Fruit fly (Drosophila melanogaster) whole organism, embryonic: ENCODE results near the gene CG34284.
A peak's percentile ranks its signal among the peaks of the same experiment; 100 is the strongest.

Experiments used
- Adf1 ChIP-seq: fragments of 200-800 bp; sonication (Bioruptor generic); IDR thresholded peaks from 2 replicates; pipeline ENCODE4 v1.3.6; 2022; ENCODE audit warnings: missing biosample characterization, missing genetic modification characterization
- Atf3 ChIP-seq: fragments of 200-800 bp; sonication (Bioruptor generic); optimal IDR thresholded peaks from 3 replicates; lab custom pipeline; 2016; ENCODE audit warnings: missing biosample characterization, missing genetic modification characterization
- Bteb2 ChIP-seq: fragments of 200-800 bp; sonication (Bioruptor generic); optimal IDR thresholded peaks from 2 replicates; lab custom pipeline; 2016; ENCODE audit warnings: missing biosample characterization, missing genetic modification characterization
- CG10274 ChIP-seq: fragments of 200-800 bp; sonication (Bioruptor generic); optimal IDR thresholded peaks from 3 replicates; lab custom pipeline; 2017; ENCODE audit warnings: missing biosample characterization, mild to moderate bottlenecking, missing genetic modification characterization
- CG1233 ChIP-seq: fragments of 200-800 bp; sonication (Bioruptor generic); optimal IDR thresholded peaks from 4 replicates; lab custom pipeline; 2018; ENCODE audit warnings: missing biosample characterization, mild to moderate bottlenecking, missing genetic modification characterization
- CG12942 ChIP-seq: fragments of 200-800 bp; sonication (Bioruptor generic); optimal IDR thresholded peaks from 3 replicates; lab custom pipeline; 2016; ENCODE audit warnings: missing biosample characterization, missing genetic modification characterization
- CG13123 ChIP-seq: fragments of 200-800 bp; sonication (Bioruptor generic); optimal IDR thresholded peaks from 2 replicates; lab custom pipeline; 2016; ENCODE audit warnings: missing biosample characterization, missing genetic modification characterization
- CG15073 ChIP-seq: fragments of 200-800 bp; sonication (Bioruptor generic); optimal IDR thresholded peaks from 2 replicates; lab custom pipeline; 2016; ENCODE audit warnings: missing biosample characterization, missing genetic modification characterization
- CG15479 ChIP-seq: fragments of 200-800 bp; sonication (Bioruptor generic); optimal IDR thresholded peaks from 3 replicates; lab custom pipeline; 2019; ENCODE audit warnings: missing biosample characterization, mild to moderate bottlenecking, missing genetic modification characterization, moderate library complexity
- CG17359 ChIP-seq: fragments of 200-800 bp; sonication (Bioruptor generic); optimal IDR thresholded peaks from 3 replicates; lab custom pipeline; 2018; ENCODE audit warnings: missing biosample characterization, mild to moderate bottlenecking, missing genetic modification characterization, moderate library complexity
- CG17385 ChIP-seq: fragments of 200-800 bp; sonication (Bioruptor generic); optimal IDR thresholded peaks from 3 replicates; lab custom pipeline; 2018; ENCODE audit warnings: missing biosample characterization, mild to moderate bottlenecking, missing genetic modification characterization
- CG18619 ChIP-seq: fragments of 200-800 bp; sonication (Bioruptor generic); optimal IDR thresholded peaks from 3 replicates; lab custom pipeline; 2017; ENCODE audit warnings: missing biosample characterization, mild to moderate bottlenecking, missing genetic modification characterization
- CG2199 ChIP-seq: fragments of 200-800 bp; sonication (Bioruptor generic); IDR thresholded peaks from 3 replicates; pipeline ENCODE4 v1.3.6; 2022; ENCODE audit warnings: missing biosample characterization, missing genetic modification characterization
- CG30403 ChIP-seq: fragments of 200-800 bp; sonication (Bioruptor generic); optimal IDR thresholded peaks from 3 replicates; lab custom pipeline; 2016; ENCODE audit warnings: missing biosample characterization, missing genetic modification characterization
- CG30431 ChIP-seq: fragments of 200-800 bp; sonication (Bioruptor generic); optimal IDR thresholded peaks from 2 replicates; lab custom pipeline; 2017; ENCODE audit warnings: missing biosample characterization, missing genetic modification characterization
- CG3407 ChIP-seq: fragments of 200-800 bp; sonication (Bioruptor generic); optimal IDR thresholded peaks from 2 replicates; lab custom pipeline; 2018; ENCODE audit warnings: missing biosample characterization, mild to moderate bottlenecking, missing genetic modification characterization
- CG3995 ChIP-seq: fragments of 200-800 bp; sonication (Bioruptor generic); optimal IDR thresholded peaks from 3 replicates; lab custom pipeline; 2016; ENCODE audit warnings: missing biosample characterization, missing genetic modification characterization
- CG4820 ChIP-seq: fragments of 200-800 bp; sonication (Bioruptor generic); optimal IDR thresholded peaks from 3 replicates; lab custom pipeline; 2016; ENCODE audit warnings: missing biosample characterization, missing genetic modification characterization
- CG7556 ChIP-seq: fragments of 200-800 bp; sonication (Bioruptor generic); optimal IDR thresholded peaks from 2 replicates; lab custom pipeline; 2017; ENCODE audit warnings: missing biosample characterization, mild to moderate bottlenecking, missing genetic modification characterization
- CG9437 ChIP-seq: fragments of 200-800 bp; sonication (Bioruptor generic); optimal IDR thresholded peaks from 2 replicates; lab custom pipeline; 2018; ENCODE audit warnings: missing biosample characterization, mild to moderate bottlenecking, missing genetic modification characterization
- Dfd ChIP-seq, 2 experiments: fragments of >200 bp; optimal IDR thresholded peaks; 2 replicates each; lab custom pipeline; 2017; ENCODE audit warnings: missing biosample characterization in 2 of 2, missing genetic modification characterization in 2 of 2
- Dref ChIP-seq: fragments of 200-800 bp; sonication (Bioruptor generic); IDR thresholded peaks from 2 replicates; pipeline ENCODE4 v1.3.6; 2022; ENCODE audit warnings: missing biosample characterization, missing genetic modification characterization
- E2f2 ChIP-seq: fragments of 200-800 bp; sonication (Bioruptor generic); IDR thresholded peaks from 2 replicates; pipeline ENCODE4 v1.3.6; 2022; ENCODE audit warnings: missing biosample characterization, missing genetic modification characterization
- H15 ChIP-seq: fragments of 200-800 bp; sonication (Bioruptor generic); IDR thresholded peaks from 3 replicates; pipeline ENCODE4 v1.3.6; 2022; ENCODE audit warnings: missing biosample characterization, missing genetic modification characterization
- HLH3B ChIP-seq: fragments of 200-800 bp; sonication (Bioruptor generic); IDR thresholded peaks from 2 replicates; pipeline ENCODE4 v1.3.6; 2022; ENCODE audit warnings: missing biosample characterization, missing genetic modification characterization
- HmgD ChIP-seq: fragments of 200-800 bp; sonication (Bioruptor generic); optimal IDR thresholded peaks from 3 replicates; lab custom pipeline; 2016; ENCODE audit warnings: missing biosample characterization, missing genetic modification characterization
- Hsf ChIP-seq: fragments of 200-800 bp; sonication (Bioruptor generic); optimal IDR thresholded peaks from 3 replicates; lab custom pipeline; 2016; ENCODE audit warnings: missing biosample characterization, missing genetic modification characterization
- Myb ChIP-seq: fragments of 200-800 bp; sonication (Bioruptor generic); optimal IDR thresholded peaks from 2 replicates; lab custom pipeline; 2016; ENCODE audit warnings: missing biosample characterization, missing genetic modification characterization
- Nf-YC ChIP-seq: fragments of 200-800 bp; optimal IDR thresholded peaks from 3 replicates; lab custom pipeline; 2019; ENCODE audit warnings: missing biosample characterization, mild to moderate bottlenecking, missing genetic modification characterization, moderate library complexity
- Trl ChIP-seq, 3 experiments: fragments of >200 bp in 2 of 3; fragments of 200-800 bp in 1 of 3; sonication (Bioruptor generic) in 1 of 3; optimal IDR thresholded peaks; 2 replicates in 1 of 3; 3 replicates in 2 of 3; lab custom pipeline; 2016 to 2017; ENCODE audit warnings: missing biosample characterization in 1 of 3, missing genetic modification characterization in 1 of 3
- Xrp1 ChIP-seq: fragments of 200-800 bp; sonication (Bioruptor generic); IDR thresholded peaks from 2 replicates; pipeline ENCODE4 v1.3.6; 2022; ENCODE audit warnings: missing biosample characterization, missing genetic modification characterization
- cato ChIP-seq: fragments of 200-800 bp; sonication (Bioruptor generic); optimal IDR thresholded peaks from 2 replicates; lab custom pipeline; 2016; ENCODE audit warnings: missing biosample characterization, missing genetic modification characterization, borderline replicate concordance
- dm ChIP-seq: fragments of 200-800 bp; sonication (Bioruptor generic); optimal IDR thresholded peaks from 3 replicates; lab custom pipeline; 2016; ENCODE audit warnings: missing biosample characterization, missing genetic modification characterization
- dysf ChIP-seq: fragments of 200-800 bp; sonication (Bioruptor generic); IDR thresholded peaks from 3 replicates; pipeline ENCODE4 v1.3.6; 2022; ENCODE audit warnings: missing biosample characterization, missing genetic modification characterization
- eyg ChIP-seq: fragments of 200-800 bp; sonication (Bioruptor generic); optimal IDR thresholded peaks from 3 replicates; lab custom pipeline; 2016; ENCODE audit warnings: missing biosample characterization, missing genetic modification characterization
- fd3F ChIP-seq: fragments of 200-800 bp; sonication (Bioruptor generic); optimal IDR thresholded peaks from 2 replicates; lab custom pipeline; 2018; ENCODE audit warnings: missing biosample characterization, mild to moderate bottlenecking, missing genetic modification characterization, moderate library complexity
- h ChIP-seq: fragments of >200 bp; optimal IDR thresholded peaks from 2 replicates; lab custom pipeline; 2017
- ham ChIP-seq: fragments of 200-800 bp; sonication (Bioruptor generic); IDR thresholded peaks from 2 replicates; pipeline ENCODE4 v1.3.6; 2022; ENCODE audit warnings: missing biosample characterization, missing genetic modification characterization
- ind ChIP-seq: fragments of 200-800 bp; sonication (Bioruptor generic); optimal IDR thresholded peaks from 3 replicates; lab custom pipeline; 2016; ENCODE audit warnings: missing biosample characterization, missing genetic modification characterization
- inv ChIP-seq: fragments of 200-800 bp; sonication (Bioruptor generic); IDR thresholded peaks from 2 replicates; pipeline ENCODE4 v1.3.6; 2022; ENCODE audit warnings: missing biosample characterization, missing genetic modification characterization; ENCODE audit not compliant: partially characterized antibody
- kah ChIP-seq: fragments of 200-800 bp; sonication (Bioruptor generic); optimal IDR thresholded peaks from 2 replicates; lab custom pipeline; 2018; ENCODE audit warnings: missing biosample characterization, mild to moderate bottlenecking, missing genetic modification characterization
- pita ChIP-seq: fragments of 200-800 bp; sonication (Bioruptor generic); optimal IDR thresholded peaks from 2 replicates; lab custom pipeline; 2017; ENCODE audit warnings: missing biosample characterization, mild to moderate bottlenecking, missing genetic modification characterization
- pnt ChIP-seq: fragments of 200-800 bp; sonication (Bioruptor generic); optimal IDR thresholded peaks from 3 replicates; lab custom pipeline; 2016; ENCODE audit warnings: missing biosample characterization, missing genetic modification characterization
- sd ChIP-seq: fragments of 200-800 bp; sonication (Bioruptor generic); optimal IDR thresholded peaks from 3 replicates; lab custom pipeline; 2018; ENCODE audit warnings: missing biosample characterization, mild to moderate bottlenecking, missing genetic modification characterization, moderate library complexity
- sob ChIP-seq: fragments of 200-800 bp; sonication (Bioruptor generic); IDR thresholded peaks from 2 replicates; pipeline ENCODE4 v1.3.6; 2022; ENCODE audit warnings: missing biosample characterization, missing genetic modification characterization
- ssp ChIP-seq: fragments of 200-800 bp; sonication (Bioruptor generic); IDR thresholded peaks from 2 replicates; pipeline ENCODE4 v1.3.6; 2022; ENCODE audit warnings: missing biosample characterization, missing genetic modification characterization
- stc ChIP-seq: fragments of 200-800 bp; sonication (Bioruptor generic); IDR thresholded peaks from 2 replicates; pipeline ENCODE4 v1.3.6; 2022; ENCODE audit warnings: missing biosample characterization, missing genetic modification characterization
- sug ChIP-seq: fragments of 200-800 bp; optimal IDR thresholded peaks from 2 replicates; lab custom pipeline; 2019; ENCODE audit warnings: missing biosample characterization, mild to moderate bottlenecking, missing genetic modification characterization, moderate library complexity
- tx ChIP-seq: fragments of 200-800 bp; sonication (Bioruptor generic); optimal IDR thresholded peaks from 2 replicates; lab custom pipeline; 2016; ENCODE audit warnings: missing biosample characterization, missing genetic modification characterization
- vnd ChIP-seq: fragments of 200-800 bp; sonication (Bioruptor generic); IDR thresholded peaks from 3 replicates; pipeline ENCODE4 v1.3.6; 2022; ENCODE audit warnings: missing biosample characterization, missing genetic modification characterization; ENCODE audit not compliant: partially characterized antibody
- zfh1 ChIP-seq: fragments of 200-800 bp; sonication (Bioruptor generic); IDR thresholded peaks from 3 replicates; pipeline ENCODE4 v1.3.6; 2022; ENCODE audit warnings: missing biosample characterization, missing genetic modification characterization

The CG34284 gene

DNA sequence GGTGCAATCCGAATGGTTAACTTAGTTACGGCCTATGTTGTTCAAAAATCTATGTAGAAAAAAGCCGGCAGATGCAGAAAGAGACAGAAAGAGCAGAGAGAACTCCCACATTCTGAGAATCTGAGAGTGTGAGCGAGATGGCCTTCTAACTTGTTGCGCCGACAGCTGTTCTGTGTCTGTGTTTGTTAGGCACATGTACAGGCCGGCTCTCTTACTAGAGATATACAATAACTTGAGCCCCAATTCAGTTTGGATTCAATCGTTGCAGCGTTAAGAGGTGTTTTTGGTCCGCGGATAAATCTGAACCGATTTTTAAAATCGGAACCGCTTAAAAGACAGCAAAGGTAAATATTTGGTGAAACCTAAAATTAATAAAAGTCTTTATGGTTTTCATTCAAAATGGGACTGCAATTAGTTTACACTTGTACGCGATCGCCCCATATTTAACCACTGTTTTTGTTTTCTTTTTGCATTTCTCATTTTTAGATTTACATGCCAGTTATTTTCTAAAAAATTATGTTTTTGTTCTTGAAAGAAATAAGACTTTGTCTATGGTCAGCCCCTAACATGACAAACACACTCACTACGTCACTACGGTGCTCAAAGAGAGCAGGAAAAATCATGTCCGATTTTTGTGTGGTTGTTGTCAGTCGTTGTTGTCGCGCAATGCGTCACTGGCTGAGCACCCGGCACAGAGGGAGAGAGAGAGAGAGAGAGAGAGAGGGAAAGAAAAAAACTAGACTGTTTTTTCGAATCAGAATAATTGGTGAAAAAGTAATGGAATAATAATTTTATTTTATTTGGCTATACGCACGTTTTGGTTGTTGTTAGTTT lies 21.3 kb upstream of the CG34284 start (continued):
- no peak for TF ChIP-seq Bteb2
- TF ChIP-seq inv (GFP tag; lab: Robert Waterston, UW), result no peak
- peak; percentile 24 for TF ChIP-seq CG15479 (GFP tag; lab: Kevin White, UChicago)
- TF ChIP-seq Nf-YC (tag; lab: Kevin White, UChicago), result peak; percentile 78
- TF ChIP-seq E2f2, result no peak
- TF ChIP-seq HLH3B (GFP tag; lab: Robert Waterston, UW), result no peak
- TF ChIP-seq pita (GFP tag; lab: Kevin White, UChicago), result no peak
- TF ChIP-seq CG15073 (GFP tag; lab: Kevin White, UChicago), result no peak
- no peak for TF ChIP-seq dm (GFP tag; lab: Kevin White, UChicago)
- no peak for TF ChIP-seq vnd
- no peak for TF ChIP-seq CG4820 (GFP tag; lab: Kevin White, UChicago)
- no peak for TF ChIP-seq eyg
- no peak for TF ChIP-seq CG30403 (GFP tag; lab: Kevin White, UChicago)
- TF ChIP-seq CG10274 (GFP tag; lab: Kevin White, UChicago), result no peak
- peak; percentile 76; the same call in 1 of the 3 replicates for TF ChIP-seq CG2199
- 0 out of 2 replicates have a peak, but pooled peaks have one; percentile 5 for TF ChIP-seq Xrp1 (GFP tag; lab: Robert Waterston, UW)
- TF ChIP-seq dysf, result no peak
- TF ChIP-seq ind (GFP tag; lab: Kevin White, UChicago), result no peak
- TF ChIP-seq CG3995, result no peak
- no peak for TF ChIP-seq Atf3
- no peak for TF ChIP-seq CG18619 (GFP tag; lab: Kevin White, UChicago)
- peak; percentile 67 to 79 for TF ChIP-seq Trl (optimal IDR thresholded peaks at IDR 0.05; lab: Kevin White, UChicago)
- no peak for TF ChIP-seq Trl (GFP tag; optimal IDR thresholded peaks at IDR 0.05; lab: Kevin White, UChicago)
- TF ChIP-seq CG7556 (GFP tag; lab: Kevin White, UChicago), result no peak
- no peak for TF ChIP-seq Dfd (GFP tag; optimal IDR thresholded peaks at IDR 0.05; lab: Kevin White, UChicago)
- TF ChIP-seq CG13123, result no peak
- TF ChIP-seq cato (GFP tag; lab: Kevin White, UChicago), result no peak
- TF ChIP-seq CG1233 (GFP tag; lab: Kevin White, UChicago), result no peak
- no peak for TF ChIP-seq Dref (GFP tag; lab: Robert Waterston, UW)
- TF ChIP-seq tx (GFP tag; lab: Kevin White, UChicago), result no peak
- no peak for TF ChIP-seq sd (tag; lab: Kevin White, UChicago)
- no peak for TF ChIP-seq H15 (GFP tag; lab: Robert Waterston, UW)
- no peak for TF ChIP-seq stc
- TF ChIP-seq sob (GFP tag; lab: Robert Waterston, UW), result no peak
- TF ChIP-seq CG17385, result no peak
- no peak for TF ChIP-seq fd3F (GFP tag; lab: Kevin White, UChicago)
- TF ChIP-seq sug (tag; lab: Kevin White, UChicago), result no peak
- TF ChIP-seq CG17359 (tag; lab: Kevin White, UChicago), result no peak
- no peak for TF ChIP-seq CG30431
- no peak for TF ChIP-seq h (lab: Kevin White, UChicago)
- no peak for TF ChIP-seq Hsf (GFP tag; lab: Kevin White, UChicago)
- no peak for TF ChIP-seq ham (GFP tag; lab: Robert Waterston, UW)
- TF ChIP-seq zfh1 (GFP tag; lab: Robert Waterston, UW), result no peak
- TF ChIP-seq HmgD (GFP tag; lab: Kevin White, UChicago), result no peak
- no peak for TF ChIP-seq Myb (GFP tag; lab: Kevin White, UChicago)
- TF ChIP-seq Adf1, result no peak
- no peak for TF ChIP-seq CG3407 (GFP tag; lab: Kevin White, UChicago)
- no peak for TF ChIP-seq CG9437 (GFP tag; lab: Kevin White, UChicago)
- no peak for TF ChIP-seq ssp
- TF ChIP-seq kah, result peak; percentile 53
- TF ChIP-seq pnt (GFP tag; lab: Kevin White, UChicago), result no peak
- no peak for TF ChIP-seq CG12942 (GFP tag; lab: Kevin White, UChicago)
